Fruit fly (Drosophila melanogaster) whole organism, pupa: ENCODE data around the gene CG5359.

Experiments
- CG10348 ChIP-seq: fragments of 200-800 bp; sonication (Bioruptor generic); IDR thresholded peaks from 2 replicates; pipeline ENCODE4 v1.3.6; 2022; ENCODE audit warnings: missing biosample characterization, missing genetic modification characterization
- CG12605 ChIP-seq: fragments of 200-800 bp; sonication (Bioruptor generic); IDR thresholded peaks from 2 replicates; pipeline ENCODE4 v1.3.6; 2022; ENCODE audit warnings: missing biosample characterization, missing genetic modification characterization
- CG13204 ChIP-seq: fragments of 200-800 bp; sonication (Bioruptor generic); optimal IDR thresholded peaks from 2 replicates; lab custom pipeline; 2018; ENCODE audit warnings: missing biosample characterization, mild to moderate bottlenecking, missing genetic modification characterization, moderate library complexity
- CG14655 ChIP-seq: fragments of 200-800 bp; sonication (Bioruptor generic); optimal IDR thresholded peaks from 3 replicates; lab custom pipeline; 2017; ENCODE audit warnings: mild to moderate bottlenecking, missing biosample characterization, missing genetic modification reagents, missing genetic modification characterization
- CG15710 ChIP-seq: fragments of 200-800 bp; sonication (Bioruptor generic); optimal IDR thresholded peaks from 2 replicates; lab custom pipeline; 2018; ENCODE audit warnings: missing biosample characterization, mild to moderate bottlenecking, missing genetic modification characterization, moderate library complexity
- CG17806 ChIP-seq: fragments of 200-800 bp; sonication (Bioruptor generic); optimal IDR thresholded peaks from 2 replicates; lab custom pipeline; 2018; ENCODE audit warnings: missing biosample characterization, mild to moderate bottlenecking, missing genetic modification characterization, moderate library complexity
- CG32121 ChIP-seq: fragments of 200-800 bp; sonication (Bioruptor generic); IDR thresholded peaks from 2 replicates; pipeline ENCODE4 v1.3.6; 2022; ENCODE audit warnings: missing biosample characterization, missing genetic modification characterization
- CG34367 ChIP-seq: fragments of 200-800 bp; sonication (Bioruptor generic); optimal IDR thresholded peaks from 2 replicates; lab custom pipeline; 2018; ENCODE audit warnings: missing biosample characterization, mild to moderate bottlenecking, missing genetic modification characterization
- CG4496 ChIP-seq: fragments of 200-800 bp; sonication (Bioruptor generic); IDR thresholded peaks from 3 replicates; pipeline ENCODE4 v1.3.6; 2022; ENCODE audit warnings: missing biosample characterization, missing genetic modification characterization
- CG8159 ChIP-seq: fragments of 200-800 bp; sonication (Bioruptor generic); optimal IDR thresholded peaks from 3 replicates; lab custom pipeline; 2018; ENCODE audit warnings: missing biosample characterization, mild to moderate bottlenecking, missing genetic modification characterization, moderate library complexity
- CG8301 ChIP-seq: fragments of 200-800 bp; sonication (Bioruptor generic); optimal IDR thresholded peaks from 2 replicates; lab custom pipeline; 2018; ENCODE audit warnings: missing biosample characterization, mild to moderate bottlenecking, missing genetic modification characterization
- CG9948 ChIP-seq: fragments of 200-800 bp; sonication (Bioruptor generic); optimal IDR thresholded peaks from 2 replicates; lab custom pipeline; 2018; ENCODE audit warnings: missing biosample characterization, mild to moderate bottlenecking, missing genetic modification characterization, moderate library complexity
- D1 ChIP-seq: fragments of 200-800 bp; sonication (Bioruptor generic); optimal IDR thresholded peaks from 2 replicates; lab custom pipeline; 2018; ENCODE audit warnings: missing biosample characterization, mild to moderate bottlenecking, missing genetic modification characterization, moderate library complexity
- EcR ChIP-seq: fragments of 200-800 bp; sonication (Bioruptor generic); optimal IDR thresholded peaks from 3 replicates; lab custom pipeline; 2019; ENCODE audit warnings: missing biosample characterization, missing genetic modification characterization, mild to moderate bottlenecking, moderate library complexity, missing genetic modification reagents
- Ets98B ChIP-seq: fragments of 200-800 bp; sonication (Bioruptor generic); IDR thresholded peaks from 2 replicates; pipeline ENCODE4 v1.3.6; 2022; ENCODE audit warnings: missing biosample characterization, missing genetic modification characterization
- Pif1A ChIP-seq: fragments of 200-800 bp; sonication (Bioruptor generic); optimal IDR thresholded peaks from 3 replicates; lab custom pipeline; 2016; ENCODE audit warnings: missing biosample characterization, missing genetic modification characterization
- Pif1B ChIP-seq: fragments of 200-800 bp; sonication (Bioruptor generic); optimal IDR thresholded peaks from 3 replicates; lab custom pipeline; 2016; ENCODE audit warnings: missing biosample characterization, missing genetic modification characterization
- Snoo ChIP-seq: fragments of 200-800 bp; sonication (Bioruptor generic); optimal IDR thresholded peaks from 3 replicates; lab custom pipeline; 2017; ENCODE audit warnings: missing biosample characterization, mild to moderate bottlenecking, missing genetic modification characterization, inconsistent platforms
- fd96Ca ChIP-seq: fragments of 200-800 bp; sonication (Bioruptor generic); IDR thresholded peaks from 3 replicates; pipeline ENCODE4 v1.3.6; 2022; ENCODE audit warnings: missing biosample characterization, missing genetic modification characterization
- gl ChIP-seq: fragments of 200-800 bp; sonication (Bioruptor generic); optimal IDR thresholded peaks from 2 replicates; lab custom pipeline; 2018; ENCODE audit warnings: missing biosample characterization, mild to moderate bottlenecking, missing genetic modification characterization
- rn ChIP-seq: fragments of 200-800 bp; sonication (Bioruptor generic); IDR thresholded peaks from 2 replicates; pipeline ENCODE4 v1.3.6; 2022; ENCODE audit warnings: missing biosample characterization, missing genetic modification characterization

Gene CG5359

dm6 chr3R:9985585-9986393 is 15.3 kb downstream of the CG5359 start, which contains the start of gene Art4:
Art4 (minus strand) TSS chr3R:9986060.
- TF ChIP-seq CG4496 (GFP tag; lab: Robert Waterston, UW) (no peak), CG14655 (GFP tag; lab: Kevin White, UChicago) (no peak), CG13204 (GFP tag; lab: Kevin White, UChicago) (no peak), CG15710 (tag; lab: Kevin White, UChicago) (no peak), CG10348 (GFP tag; lab: Robert Waterston, UW) (no peak), rn (no peak), CG9948 (tag; lab: Kevin White, UChicago) (no peak), gl (tag; lab: Kevin White, UChicago) (peak; percentile 21), fd96Ca (GFP tag; lab: Robert Waterston, UW) (no peak), CG8301 (no peak), Snoo (tag; lab: Kevin White, UChicago) (no peak), CG34367 (tag; lab: Kevin White, UChicago) (no peak), CG17806 (no peak), CG12605 (GFP tag; lab: Robert Waterston, UW) (no peak), Pif1B (GFP tag; lab: Kevin White, UChicago) (no peak), Ets98B (GFP tag; lab: Robert Waterston, UW) (peak; percentile 21; the same call in 1 of the 2 replicates), Pif1A (GFP tag; lab: Kevin White, UChicago) (no peak), EcR (peak; percentile 0), D1 (tag; lab: Kevin White, UChicago) (no peak), CG32121 (no peak), CG8159 (tag; lab: Kevin White, UChicago) (no peak)

- TF ChIP-seq rn, result no peak
- TF ChIP-seq EcR, result no peak
- no peak for TF ChIP-seq CG17806
- no peak for TF ChIP-seq Ets98B (GFP tag; lab: Robert Waterston, UW)
These were observed 22.1 kb downstream of the CG5359 start for dm6 chr3R:9978977-9979376.

dm6 chr3R:9977494-9977893 is 23.6 kb downstream of the CG5359 start:
- TF ChIP-seq CG8301 (no peak), Pif1A (GFP tag; lab: Kevin White, UChicago) (no peak)

dm6 chr3R:9968827-9969675 is 32.0 kb downstream of the CG5359 start:
- TF ChIP-seq EcR, result peak; percentile 77
- no peak for TF ChIP-seq rn
- no peak for TF ChIP-seq CG15710 (tag; lab: Kevin White, UChicago)
- no peak for TF ChIP-seq CG8159 (tag; lab: Kevin White, UChicago)
- no peak for TF ChIP-seq Ets98B (GFP tag; lab: Robert Waterston, UW)
- TF ChIP-seq CG14655 (GFP tag; lab: Kevin White, UChicago), result no peak
- TF ChIP-seq CG4496 (GFP tag; lab: Robert Waterston, UW), result no peak
- peak; percentile 10 for TF ChIP-seq Snoo (tag; lab: Kevin White, UChicago)

- TF ChIP-seq CG34367 (tag; lab: Kevin White, UChicago), result no peak
- TF ChIP-seq CG13204 (GFP tag; lab: Kevin White, UChicago), result no peak
- TF ChIP-seq CG8301, result no peak
- no peak for TF ChIP-seq CG4496 (GFP tag; lab: Robert Waterston, UW)
- TF ChIP-seq CG12605 (GFP tag; lab: Robert Waterston, UW), result no peak
- TF ChIP-seq gl (tag; lab: Kevin White, UChicago), result no peak
- TF ChIP-seq D1 (tag; lab: Kevin White, UChicago), result no peak
- TF ChIP-seq EcR, result no peak
- no peak for TF ChIP-seq Pif1A (GFP tag; lab: Kevin White, UChicago)
- TF ChIP-seq CG10348 (GFP tag; lab: Robert Waterston, UW), result no peak
- TF ChIP-seq fd96Ca (GFP tag; lab: Robert Waterston, UW), result no peak
- TF ChIP-seq CG15710 (tag; lab: Kevin White, UChicago), result no peak
- no peak for TF ChIP-seq CG9948 (tag; lab: Kevin White, UChicago)
These were observed 32.8 kb downstream of the CG5359 start for dm6 chr3R:9968239-9968638.

dm6 chr3R:9966109-9966701 is 34.9 kb downstream of the CG5359 start:
- TF ChIP-seq CG8159 (tag; lab: Kevin White, UChicago) (peak; percentile 93), CG10348 (GFP tag; lab: Robert Waterston, UW) (no peak), gl (tag; lab: Kevin White, UChicago) (peak; percentile 63), CG12605 (GFP tag; lab: Robert Waterston, UW) (peak; percentile 52), CG13204 (GFP tag; lab: Kevin White, UChicago) (peak; percentile 33), CG34367 (tag; lab: Kevin White, UChicago) (peak; percentile 87), Pif1B (GFP tag; lab: Kevin White, UChicago) (peak; percentile 38), rn (no peak), CG32121 (peak; percentile 13; the same call in 1 of the 2 replicates), CG9948 (tag; lab: Kevin White, UChicago) (peak; percentile 88), EcR (peak; percentile 91), Ets98B (GFP tag; lab: Robert Waterston, UW) (no peak), Pif1A (GFP tag; lab: Kevin White, UChicago) (peak; percentile 49), D1 (tag; lab: Kevin White, UChicago) (peak; percentile 76), CG15710 (tag; lab: Kevin White, UChicago) (peak; percentile 88), fd96Ca (GFP tag; lab: Robert Waterston, UW) (0 out of 3 replicates have a peak, but pooled peaks have one; percentile 10), CG4496 (GFP tag; lab: Robert Waterston, UW) (peak; percentile 42; the same call in 1 of the 3 replicates), CG17806 (peak; percentile 88), Snoo (tag; lab: Kevin White, UChicago) (peak; percentile 20), CG14655 (GFP tag; lab: Kevin White, UChicago) (peak; percentile 69), CG8301 (peak; percentile 68)
